Worm (Caenorhabditis elegans): ENCODE measurements around the gene T04A8.7.

Gene T04A8.7

ce11 chrIII:4657386-4657785 is 37.8 kb upstream of the T04A8.7 start:
- TF ChIP-seq hlh-11 (tag; optimal IDR thresholded peaks at IDR 0.05) (no peak), fos-1 (tag; optimal IDR thresholded peaks at IDR 0.05) (no peak), zip-2 (tag; optimal IDR thresholded peaks at IDR 0.05) (no peak), nhr-48 (tag; optimal IDR thresholded peaks at IDR 0.05) (no peak), nhr-41 (GFP tag; IDR thresholded peaks at IDR 0.05) (no peak), dpl-1 (GFP tag; optimal IDR thresholded peaks at IDR 0.05) (no peak), ces-1 (GFP tag; optimal IDR thresholded peaks at IDR 0.05) (peak; percentile 90), F49E8.2 (tag; optimal IDR thresholded peaks at IDR 0.05; ENCODE audit: borderline replicate concordance) (no peak), lin-13 (GFP tag; optimal IDR thresholded peaks at IDR 0.05) (no peak)

ce11 chrIII:4658384-4658844 is 36.7 kb upstream of the T04A8.7 start, which contains the start of gene cdka-1:
cdka-1 (plus strand) TSS chrIII:4658794.
- TF ChIP-seq F37D6.2 (tag; optimal IDR thresholded peaks at IDR 0.05) = peak; percentile 13
- peak; percentile 81 for TF ChIP-seq ces-1 (GFP tag; optimal IDR thresholded peaks at IDR 0.05)
- no peak for TF ChIP-seq set-16 (GFP tag; IDR thresholded peaks at IDR 0.05)
- TF ChIP-seq hlh-30 (tag; optimal IDR thresholded peaks at IDR 0.05; ENCODE audit: insufficient read depth) = peak; percentile 9
- TF ChIP-seq mes-2 (tag; optimal IDR thresholded peaks at IDR 0.05; ENCODE audit: poor library complexity, severe bottlenecking) = no peak
- TF ChIP-seq mep-1 (tag; optimal IDR thresholded peaks at IDR 0.05) = peak; percentile 15
- TF ChIP-seq zfp-3 (GFP tag; conservative IDR thresholded peaks at IDR 0.05) = no peak
- 0 out of 2 replicates have a peak, but pooled peaks have one; percentile 31 for TF ChIP-seq ctbp-1 (GFP tag; IDR thresholded peaks at IDR 0.05)
- no peak for TF ChIP-seq ceh-32 (tag; optimal IDR thresholded peaks at IDR 0.05; ENCODE audit: poor library complexity)
- TF ChIP-seq madf-9 (GFP tag; conservative IDR thresholded peaks at IDR 0.05) = no peak
- TF ChIP-seq lsy-2 (tag; optimal IDR thresholded peaks at IDR 0.05) = peak in 1 of 2 experiments; percentile 35
- TF ChIP-seq Y105C5A.15 (GFP tag; IDR thresholded peaks at IDR 0.05) = no peak
- TF ChIP-seq rbr-2 (tag; optimal IDR thresholded peaks at IDR 0.05) = peak; percentile 12

ce11 chrIII:4659426-4659825 is 35.7 kb upstream of the T04A8.7 start:
- TF ChIP-seq lin-13 (GFP tag; optimal IDR thresholded peaks at IDR 0.05) (no peak), F49E8.2 (tag; optimal IDR thresholded peaks at IDR 0.05; ENCODE audit: borderline replicate concordance) (no peak), lin-15B (tag; optimal IDR thresholded peaks at IDR 0.05) (no peak), unc-62 (GFP tag; optimal IDR thresholded peaks at IDR 0.05 in 1 of 2) (peak in 1 of 2 experiments; percentile 65), unc-62 (tag; optimal IDR thresholded peaks at IDR 0.05) (no peak), nhr-237 (tag; optimal IDR thresholded peaks at IDR 0.05) (no peak), T26A8.4 (GFP tag; IDR thresholded peaks at IDR 0.05) (no peak), hif-1 (tag; optimal IDR thresholded peaks at IDR 0.05) (no peak), nhr-42 (GFP tag; IDR thresholded peaks at IDR 0.05) (no peak), Y48G9A.11 (GFP tag; IDR thresholded peaks at IDR 0.05) (no peak), F37D6.2 (tag; optimal IDR thresholded peaks at IDR 0.05) (no peak), aha-1 (tag) (peak; percentile 98), zfp-2 (tag; optimal IDR thresholded peaks at IDR 0.05) (no peak), saeg-2 (GFP tag; IDR thresholded peaks at IDR 0.05) (no peak), nhr-41 (GFP tag; IDR thresholded peaks at IDR 0.05) (no peak)

ce11 chrIII:4665272-4665671 is 29.9 kb upstream of the T04A8.7 start, which contains the start of gene T23F11.4:
T23F11.4 (minus strand) TSS chrIII:4665372.
- peak; percentile 16 for TF ChIP-seq aha-1 (tag)
- no peak for TF ChIP-seq duxl-1 (tag; optimal IDR thresholded peaks at IDR 0.05; ENCODE audit: poor library complexity)
- TF ChIP-seq ces-1 (GFP tag; optimal IDR thresholded peaks at IDR 0.05) = no peak
- TF ChIP-seq daf-16 (GFP tag; optimal IDR thresholded peaks at IDR 0.05) = no peak
- TF ChIP-seq daf-16 (tag; optimal IDR thresholded peaks at IDR 0.05) = no peak
- no peak for TF ChIP-seq saeg-2 (GFP tag; IDR thresholded peaks at IDR 0.05)
- no peak for TF ChIP-seq spr-1 (tag; optimal IDR thresholded peaks at IDR 0.05)
- no peak for TF ChIP-seq arid-1 (GFP tag; conservative IDR thresholded peaks at IDR 0.05)
- TF ChIP-seq ceh-20 (GFP tag; IDR thresholded peaks at IDR 0.05) = no peak
- TF ChIP-seq egl-43 (GFP tag; IDR thresholded peaks at IDR 0.05) = no peak

Data from whole organism, L4 larva.